Fruit fly (Drosophila melanogaster) whole organism, wandering third instar larva: ENCODE measurements around the gene Sfp24Ba.

ENCODE experiments used
- brk ChIP-seq: fragments of 200-800 bp; sonication (Bioruptor generic); optimal IDR thresholded peaks from 2 replicates; lab custom pipeline; 2016; ENCODE audit warnings: missing biosample characterization, mild to moderate bottlenecking, missing genetic modification characterization
- h ChIP-seq: fragments of 200-800 bp; sonication (Bioruptor generic); optimal IDR thresholded peaks from 3 replicates; lab custom pipeline; 2016; ENCODE audit warnings: missing biosample characterization, mild to moderate bottlenecking, missing genetic modification characterization
- psq ChIP-seq: fragments of 200-800 bp; sonication (Bioruptor generic); optimal IDR thresholded peaks from 3 replicates; lab custom pipeline; 2017; ENCODE audit warnings: missing biosample characterization, mild to moderate bottlenecking, missing genetic modification characterization, moderate library complexity
- tai ChIP-seq: sonication (Bioruptor generic); optimal IDR thresholded peaks from 2 replicates; lab custom pipeline; 2016; ENCODE audit warnings: missing biosample characterization, missing genetic modification characterization

- TF ChIP-seq brk, result no peak
- no peak for TF ChIP-seq tai
- TF ChIP-seq psq, result no peak
- no peak for TF ChIP-seq h
Measured at dm6 chr2L:3717673-3718235, 49.4 kb upstream of the Sfp24Ba start, which contains the start of the genes lectin-24A and Shaw.
